Worm (Caenorhabditis elegans): ENCODE results near the gene F49E8.7.

The F49E8.7 gene

DNA sequence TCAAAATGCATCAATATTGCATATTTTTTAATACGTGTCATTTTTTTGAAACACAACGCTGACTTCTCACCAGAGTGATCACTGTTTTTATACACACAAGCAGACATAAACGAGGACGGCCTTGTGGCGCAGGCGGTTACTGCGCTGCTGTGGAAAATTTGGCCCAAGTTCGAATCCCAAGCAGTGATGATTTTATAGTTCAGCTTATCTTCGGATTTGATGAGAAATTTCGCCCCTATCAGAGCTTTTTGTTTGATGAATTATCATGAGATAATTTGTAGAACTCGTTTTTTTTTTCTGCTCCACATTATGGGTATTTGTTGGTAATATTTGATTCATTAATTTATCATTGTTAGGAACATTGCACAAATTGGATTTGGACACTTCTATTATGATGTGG is 17.8 kb upstream of the F49E8.7 start (continued):
- peak; percentile 94 for TF ChIP-seq ctbp-1 (GFP tag; IDR thresholded peaks at IDR 0.05)
- no peak for TF ChIP-seq daf-12 (tag; optimal IDR thresholded peaks at IDR 0.05)
- TF ChIP-seq nhr-25 (tag; optimal IDR thresholded peaks at IDR 0.05; ENCODE audit: borderline replicate concordance, insufficient read depth), result peak; percentile 38
- peak in 1 of 2 experiments; percentile 21 for TF ChIP-seq mdl-1 (tag; optimal IDR thresholded peaks at IDR 0.05)
- TF ChIP-seq lin-38 (GFP tag; IDR thresholded peaks at IDR 0.05), result peak; percentile 90
- peak; percentile 97 for TF ChIP-seq F26F4.8 (GFP tag; conservative IDR thresholded peaks at IDR 0.05)
- peak; percentile 59 to 71 for TF ChIP-seq hif-1 (tag; optimal IDR thresholded peaks at IDR 0.05)
- TF ChIP-seq hlh-30 (tag; optimal IDR thresholded peaks at IDR 0.05; ENCODE audit: insufficient read depth), result peak; percentile 71
- TF ChIP-seq egl-43 (GFP tag; IDR thresholded peaks at IDR 0.05), result peak; percentile 98
- peak; percentile 87 for TF ChIP-seq F49E8.2 (tag; optimal IDR thresholded peaks at IDR 0.05; ENCODE audit: borderline replicate concordance)
- peak in 1 of 2 experiments; percentile 75 for TF ChIP-seq lsy-2 (tag; optimal IDR thresholded peaks at IDR 0.05)
- TF ChIP-seq F10B5.3 (tag; optimal IDR thresholded peaks at IDR 0.05), result peak; percentile 81
- TF ChIP-seq nhr-42 (GFP tag; IDR thresholded peaks at IDR 0.05), result peak; percentile 87
- no peak for TF ChIP-seq nhr-76 (tag; optimal IDR thresholded peaks at IDR 0.05)
- no peak for TF ChIP-seq nhr-11 (tag; optimal IDR thresholded peaks at IDR 0.05)
- TF ChIP-seq ztf-11 (tag; optimal IDR thresholded peaks at IDR 0.05), result no peak
- TF ChIP-seq fkh-10 (GFP tag; optimal IDR thresholded peaks at IDR 0.05), result no peak
- 0 out of 2 replicates have a peak, but pooled peaks have one; percentile 33 for TF ChIP-seq Y75B8A.6 (GFP tag; IDR thresholded peaks at IDR 0.05)
- peak; percentile 87 for TF ChIP-seq rbr-2 (tag; optimal IDR thresholded peaks at IDR 0.05)
- peak; percentile 95 for TF ChIP-seq vab-7 (GFP tag; IDR thresholded peaks at IDR 0.05)
- peak; percentile 66 for TF ChIP-seq ces-1 (GFP tag; optimal IDR thresholded peaks at IDR 0.05)
- peak; percentile 97 for TF ChIP-seq F44E2.7 (GFP tag; IDR thresholded peaks at IDR 0.05)
- TF ChIP-seq ceh-28 (tag; optimal IDR thresholded peaks at IDR 0.05), result no peak
- TF ChIP-seq aly-2 (tag; optimal IDR thresholded peaks at IDR 0.05), result peak; percentile 85
- no peak for TF ChIP-seq snpc-4 (tag; optimal IDR thresholded peaks at IDR 0.05)
- peak; percentile 70 for TF ChIP-seq F37D6.2 (tag; optimal IDR thresholded peaks at IDR 0.05)
- TF ChIP-seq mes-2 (tag; optimal IDR thresholded peaks at IDR 0.05; ENCODE audit: poor library complexity, severe bottlenecking), result peak; percentile 93
- peak; percentile 60; the same call in 1 of the 2 replicates for TF ChIP-seq lin-29 (GFP tag; IDR thresholded peaks at IDR 0.05)
- peak; percentile 65 for TF ChIP-seq dpl-1 (GFP tag; optimal IDR thresholded peaks at IDR 0.05)
- peak; percentile 89 for TF ChIP-seq php-3 (GFP tag; IDR thresholded peaks at IDR 0.05)
- peak; percentile 81 for TF ChIP-seq nhr-48 (tag; optimal IDR thresholded peaks at IDR 0.05)
- peak; percentile 85 for TF ChIP-seq lir-3 (tag; optimal IDR thresholded peaks at IDR 0.05)
- TF ChIP-seq spr-3 (GFP tag; optimal IDR thresholded peaks at IDR 0.05), result peak; percentile 83
- peak; percentile 84 for TF ChIP-seq zfp-3 (GFP tag; conservative IDR thresholded peaks at IDR 0.05)
- TF ChIP-seq sdz-12 (GFP tag; optimal IDR thresholded peaks at IDR 0.05), result peak; percentile 95
- TF ChIP-seq pqm-1 (tag; optimal IDR thresholded peaks at IDR 0.05), result peak; percentile 7
- peak; percentile 81 for TF ChIP-seq nhr-102 (tag; optimal IDR thresholded peaks at IDR 0.05)
- peak; percentile 82 for TF ChIP-seq mxl-3 (GFP tag; optimal IDR thresholded peaks at IDR 0.05)
- peak; percentile 95 for TF ChIP-seq unc-130 (GFP tag; optimal IDR thresholded peaks at IDR 0.05)
- TF ChIP-seq ceh-44 (GFP tag; IDR thresholded peaks at IDR 0.05), result peak; percentile 93
- peak; percentile 88 for TF ChIP-seq madf-9 (GFP tag; conservative IDR thresholded peaks at IDR 0.05)
- TF ChIP-seq lim-7 (GFP tag; IDR thresholded peaks at IDR 0.05), result peak; percentile 100
- TF ChIP-seq mdt-29 (GFP tag; IDR thresholded peaks at IDR 0.05), result peak; percentile 81; the same call in 1 of the 2 replicates
- TF ChIP-seq ZK546.5 (tag; optimal IDR thresholded peaks at IDR 0.05), result no peak
- peak; percentile 34 for TF ChIP-seq R02D3.7 (tag; optimal IDR thresholded peaks at IDR 0.05)
- TF ChIP-seq ZK337.2 (GFP tag; IDR thresholded peaks at IDR 0.05), result peak; percentile 74; the same call in 1 of the 2 replicates
- peak; percentile 94 for TF ChIP-seq hmg-1.1 (GFP tag; IDR thresholded peaks at IDR 0.05)
- peak; percentile 90 to 95 for TF ChIP-seq madf-5 (GFP tag; IDR thresholded peaks at IDR 0.05)
- TF ChIP-seq zip-2 (tag; optimal IDR thresholded peaks at IDR 0.05), result peak; percentile 69
- no peak for TF ChIP-seq tag-97 (GFP tag; IDR thresholded peaks at IDR 0.05)

Data from whole organism, L4 larva.